Fruit fly (Drosophila melanogaster) whole organism, prepupa: Measurements from ENCODE around the gene Pvr.
A peak's percentile ranks its signal among the peaks of the same experiment; 100 is the strongest.

Experiments used
- Blimp-1 ChIP-seq: fragments of 200-800 bp; sonication (Bioruptor generic); optimal IDR thresholded peaks from 3 replicates; lab custom pipeline; 2017; ENCODE audit warnings: missing biosample characterization, missing genetic modification characterization, mild to moderate bottlenecking, moderate library complexity, missing genetic modification reagents
- CG10631 ChIP-seq: fragments of 200-800 bp; sonication (Bioruptor generic); optimal IDR thresholded peaks from 2 replicates; lab custom pipeline; 2016; ENCODE audit warnings: missing biosample characterization, missing genetic modification characterization
- CG10669 ChIP-seq: fragments of 200-800 bp; sonication (Bioruptor generic); optimal IDR thresholded peaks from 3 replicates; lab custom pipeline; 2018; ENCODE audit warnings: missing biosample characterization, mild to moderate bottlenecking, missing genetic modification characterization, moderate library complexity
- CG11294 ChIP-seq: fragments of 200-800 bp; sonication (Bioruptor generic); IDR thresholded peaks from 2 replicates; pipeline ENCODE4 v1.3.6; 2022; ENCODE audit warnings: missing biosample characterization, missing genetic modification characterization
- CG11762 ChIP-seq: fragments of 200-800 bp; sonication (Bioruptor generic); optimal IDR thresholded peaks from 3 replicates; lab custom pipeline; 2016; ENCODE audit warnings: missing biosample characterization, missing genetic modification characterization; ENCODE audit not compliant: insufficient read depth
- CG11902 ChIP-seq: fragments of 200-800 bp; sonication (Bioruptor generic); optimal IDR thresholded peaks from 3 replicates; lab custom pipeline; 2016; ENCODE audit warnings: missing biosample characterization, missing genetic modification characterization
- CG1621 ChIP-seq: fragments of 200-800 bp; sonication (Bioruptor generic); optimal IDR thresholded peaks from 3 replicates; lab custom pipeline; 2018; ENCODE audit warnings: missing biosample characterization, mild to moderate bottlenecking, missing genetic modification characterization
- CG16779 ChIP-seq: fragments of 200-800 bp; sonication (Bioruptor generic); optimal IDR thresholded peaks from 3 replicates; lab custom pipeline; 2017; ENCODE audit warnings: missing biosample characterization, mild to moderate bottlenecking, missing genetic modification characterization
- CG31627 ChIP-seq: fragments of 200-800 bp; sonication (Bioruptor generic); optimal IDR thresholded peaks from 3 replicates; lab custom pipeline; 2016; ENCODE audit warnings: missing biosample characterization, missing genetic modification characterization
- CG3919 ChIP-seq: fragments of 200-800 bp; sonication (Bioruptor generic); optimal IDR thresholded peaks from 3 replicates; lab custom pipeline; 2016; ENCODE audit warnings: missing biosample characterization, missing genetic modification characterization
- CG4318 ChIP-seq: fragments of 200-800 bp; sonication (Bioruptor generic); optimal IDR thresholded peaks from 3 replicates; lab custom pipeline; 2017; ENCODE audit warnings: missing biosample characterization, mild to moderate bottlenecking, missing genetic modification characterization
- CG6163 ChIP-seq: fragments of 200-800 bp; sonication (Bioruptor generic); IDR thresholded peaks from 3 replicates; pipeline ENCODE4 v1.3.6; 2022; ENCODE audit warnings: missing biosample characterization, missing genetic modification characterization
- CG6276 ChIP-seq: fragments of 200-800 bp; sonication (Bioruptor generic); optimal IDR thresholded peaks from 2 replicates; lab custom pipeline; 2017; ENCODE audit warnings: missing biosample characterization, mild to moderate bottlenecking, missing genetic modification characterization
- CG6792 ChIP-seq: fragments of 200-800 bp; sonication (Bioruptor generic); optimal IDR thresholded peaks from 3 replicates; lab custom pipeline; 2016; ENCODE audit warnings: missing biosample characterization, missing genetic modification characterization
- CG6808 ChIP-seq: fragments of 200-800 bp; sonication (Bioruptor generic); optimal IDR thresholded peaks from 3 replicates; lab custom pipeline; 2017; ENCODE audit warnings: missing biosample characterization, missing genetic modification characterization, mild to moderate bottlenecking, moderate library complexity, missing genetic modification reagents
- CG6854 ChIP-seq: fragments of 200-800 bp; sonication (Bioruptor generic); optimal IDR thresholded peaks from 2 replicates; lab custom pipeline; 2017; ENCODE audit warnings: missing biosample characterization, mild to moderate bottlenecking, missing genetic modification characterization
- CG7368 ChIP-seq: fragments of 200-800 bp; sonication (Bioruptor generic); optimal IDR thresholded peaks from 3 replicates; lab custom pipeline; 2016; ENCODE audit warnings: missing biosample characterization, missing genetic modification characterization
- CG8119 ChIP-seq: fragments of 200-800 bp; sonication (Bioruptor generic); IDR thresholded peaks from 3 replicates; pipeline ENCODE4 v1.3.6; 2022; ENCODE audit warnings: missing biosample characterization, missing genetic modification characterization
- Eip75B ChIP-seq: fragments of 200-800 bp; sonication (Bioruptor generic); optimal IDR thresholded peaks from 3 replicates; lab custom pipeline; 2016; ENCODE audit warnings: missing biosample characterization, missing genetic modification characterization
- Eip78C ChIP-seq: fragments of 200-800 bp; sonication (Bioruptor generic); peaks from one replicate; lab custom pipeline; 2016; ENCODE audit warnings: missing biosample characterization, missing genetic modification characterization
- Eip93F ChIP-seq: fragments of 200-800 bp; sonication (Bioruptor generic); optimal IDR thresholded peaks from 2 replicates; lab custom pipeline; 2016; ENCODE audit warnings: missing biosample characterization, mild to moderate bottlenecking, missing genetic modification characterization
- Ets21C ChIP-seq: fragments of 200-800 bp; sonication (Bioruptor generic); optimal IDR thresholded peaks from 3 replicates; lab custom pipeline; 2016; ENCODE audit warnings: missing biosample characterization, missing genetic modification characterization
- Hr38 ChIP-seq: sonication (Bioruptor generic); optimal IDR thresholded peaks from 2 replicates; lab custom pipeline; 2016; ENCODE audit warnings: missing biosample characterization, missing genetic modification characterization
- Hr4 ChIP-seq: fragments of 200-800 bp; sonication (Bioruptor generic); optimal IDR thresholded peaks from 3 replicates; lab custom pipeline; 2016; ENCODE audit warnings: missing biosample characterization, missing genetic modification characterization
- Met ChIP-seq: fragments of 200-800 bp; sonication (Bioruptor generic); optimal IDR thresholded peaks from 3 replicates; lab custom pipeline; 2016; ENCODE audit warnings: missing biosample characterization, missing genetic modification characterization
- OdsH ChIP-seq: fragments of 200-800 bp; sonication (Bioruptor generic); optimal IDR thresholded peaks from 3 replicates; lab custom pipeline; 2016; ENCODE audit warnings: missing biosample characterization, missing genetic modification characterization
- Smox ChIP-seq: fragments of 200-800 bp; sonication (Bioruptor generic); optimal IDR thresholded peaks from 3 replicates; lab custom pipeline; 2016; ENCODE audit warnings: missing biosample characterization, missing genetic modification characterization
- Sox14 ChIP-seq: fragments of 200-800 bp; sonication (Bioruptor generic); optimal IDR thresholded peaks from 3 replicates; lab custom pipeline; 2016; ENCODE audit warnings: missing biosample characterization, missing genetic modification characterization
- Sox15 ChIP-seq: fragments of 200-800 bp; sonication (Bioruptor generic); optimal IDR thresholded peaks from 3 replicates; lab custom pipeline; 2016; ENCODE audit warnings: missing biosample characterization, missing genetic modification characterization
- achi ChIP-seq: fragments of 200-800 bp; sonication (Bioruptor generic); optimal IDR thresholded peaks from 3 replicates; lab custom pipeline; 2016; ENCODE audit warnings: missing biosample characterization, missing genetic modification characterization
- acj6 ChIP-seq: fragments of 200-800 bp; sonication (Bioruptor generic); optimal IDR thresholded peaks from 3 replicates; lab custom pipeline; 2016; ENCODE audit warnings: missing biosample characterization, missing genetic modification characterization
- cyc ChIP-seq: fragments of 200-800 bp; sonication (Bioruptor generic); optimal IDR thresholded peaks from 3 replicates; lab custom pipeline; 2016; ENCODE audit warnings: missing biosample characterization, missing genetic modification characterization
- dac ChIP-seq: fragments of 200-800 bp; sonication (Bioruptor generic); optimal IDR thresholded peaks from 2 replicates; lab custom pipeline; 2017; ENCODE audit warnings: missing biosample characterization, mild to moderate bottlenecking, missing genetic modification characterization
- dsx ChIP-seq: fragments of 200-800 bp; optimal IDR thresholded peaks from 3 replicates; lab custom pipeline; 2019; ENCODE audit warnings: missing biosample characterization, mild to moderate bottlenecking, missing genetic modification characterization, moderate library complexity; ENCODE audit not compliant: poor library complexity, severe bottlenecking
- esn ChIP-seq: fragments of 200-800 bp; sonication (Bioruptor generic); optimal IDR thresholded peaks from 2 replicates; lab custom pipeline; 2016; ENCODE audit warnings: missing biosample characterization, mild to moderate bottlenecking, missing genetic modification characterization, moderate library complexity
- fd59A ChIP-seq: fragments of 200-800 bp; sonication (Bioruptor generic); optimal IDR thresholded peaks from 2 replicates; lab custom pipeline; 2017; ENCODE audit warnings: missing biosample characterization, mild to moderate bottlenecking, missing genetic modification characterization, missing genetic modification reagents
- fd85E ChIP-seq: fragments of 200-800 bp; sonication (Bioruptor generic); optimal IDR thresholded peaks from 3 replicates; lab custom pipeline; 2016; ENCODE audit warnings: missing biosample characterization, missing genetic modification characterization
- fkh ChIP-seq: fragments of 200-800 bp; sonication (Bioruptor generic); optimal IDR thresholded peaks from 3 replicates; lab custom pipeline; 2017; ENCODE audit warnings: missing biosample characterization, mild to moderate bottlenecking, missing genetic modification characterization, moderate library complexity
- lz ChIP-seq: fragments of 200-800 bp; sonication (Bioruptor generic); optimal IDR thresholded peaks from 3 replicates; lab custom pipeline; 2016; ENCODE audit warnings: missing biosample characterization, missing genetic modification characterization
- net ChIP-seq: fragments of 200-800 bp; sonication (Bioruptor generic); optimal IDR thresholded peaks from 3 replicates; lab custom pipeline; 2016; ENCODE audit warnings: missing biosample characterization, missing genetic modification characterization
- salr ChIP-seq, 2 experiments: fragments of 200-800 bp; sonication (Bioruptor generic); optimal IDR thresholded peaks; 3 replicates each; lab custom pipeline; 2016 to 2018; ENCODE audit warnings: missing biosample characterization in 2 of 2, missing genetic modification characterization in 2 of 2, mild to moderate bottlenecking in 1 of 2
- topi ChIP-seq: fragments of 200-800 bp; sonication (Bioruptor generic); optimal IDR thresholded peaks from 3 replicates; lab custom pipeline; 2016; ENCODE audit warnings: missing biosample characterization, missing genetic modification characterization

Pvr gene

dm6 chr2L:8239712-8240245, at the start of gene Pvr:
Gene Pvr, minus strand, starts transcription at chr2L:8239878.
- TF ChIP-seq CG6808 (GFP tag; lab: Kevin White, UChicago) (peak; percentile 99), achi (GFP tag; lab: Kevin White, UChicago) (peak; percentile 14), Eip75B (GFP tag; lab: Kevin White, UChicago) (no peak), Hr4 (GFP tag; lab: Kevin White, UChicago) (peak; percentile 8), topi (GFP tag; lab: Kevin White, UChicago) (peak; percentile 20), Hr38 (no peak), CG31627 (GFP tag; lab: Kevin White, UChicago) (no peak), Sox15 (GFP tag; lab: Kevin White, UChicago) (no peak), Eip78C (GFP tag; lab: Kevin White, UChicago) (peak; percentile 67)

dm6 chr2L:8288087-8288486, 48.4 kb upstream of the Pvr start:
- TF ChIP-seq OdsH (no peak), Eip78C (GFP tag; lab: Kevin White, UChicago) (peak; percentile 42), CG11294 (GFP tag; lab: Robert Waterston, UW) (no peak)

- TF ChIP-seq salr (GFP tag; optimal IDR thresholded peaks at IDR 0.05; lab: Kevin White, UChicago) (no peak), dsx (GFP tag; lab: Kevin White, UChicago) (no peak), cyc (GFP tag; lab: Kevin White, UChicago) (no peak), Sox15 (GFP tag; lab: Kevin White, UChicago) (no peak), net (GFP tag; lab: Kevin White, UChicago) (peak; percentile 12), Met (GFP tag; lab: Kevin White, UChicago) (no peak), Eip75B (GFP tag; lab: Kevin White, UChicago) (no peak)
These were observed 46.9 kb upstream of the Pvr start for dm6 chr2L:8286595-8286994.

dm6 chr2L:8284913-8285619, 45.4 kb upstream of the Pvr start:
- TF ChIP-seq CG1621 (no peak), CG6808 (GFP tag; lab: Kevin White, UChicago) (no peak), CG11902 (GFP tag; lab: Kevin White, UChicago) (no peak), dac (no peak), CG6854 (GFP tag; lab: Kevin White, UChicago) (no peak), CG10669 (GFP tag; lab: Kevin White, UChicago) (no peak), salr (GFP tag; optimal IDR thresholded peaks at IDR 0.05; lab: Kevin White, UChicago) (no peak), CG6163 (GFP tag; lab: Robert Waterston, UW) (peak; percentile 52; the same call in 1 of the 3 replicates), Hr38 (no peak), lz (GFP tag; lab: Kevin White, UChicago) (no peak), CG6792 (GFP tag; lab: Kevin White, UChicago) (peak; percentile 6), acj6 (GFP tag; lab: Kevin White, UChicago) (peak; percentile 13), esn (GFP tag; lab: Kevin White, UChicago) (peak; percentile 5), achi (GFP tag; lab: Kevin White, UChicago) (peak; percentile 32), CG7368 (GFP tag; lab: Kevin White, UChicago) (no peak), CG10631 (GFP tag; lab: Kevin White, UChicago) (no peak), Sox14 (GFP tag; lab: Kevin White, UChicago) (no peak), Eip93F (no peak), fkh (GFP tag; lab: Kevin White, UChicago) (peak; percentile 29), CG11762 (GFP tag; lab: Kevin White, UChicago) (no peak), Met (GFP tag; lab: Kevin White, UChicago) (peak; percentile 26), Ets21C (GFP tag; lab: Kevin White, UChicago) (no peak), Sox15 (GFP tag; lab: Kevin White, UChicago) (no peak), CG16779 (no peak), CG8119 (GFP tag; lab: Robert Waterston, UW) (peak; percentile 32; the same call in 1 of the 3 replicates), CG6276 (peak; percentile 31), Smox (no peak), Eip78C (GFP tag; lab: Kevin White, UChicago) (peak; percentile 77), fd85E (GFP tag; lab: Kevin White, UChicago) (no peak), Blimp-1 (GFP tag; lab: Kevin White, UChicago) (no peak), fd59A (GFP tag; lab: Kevin White, UChicago) (no peak), OdsH (no peak), CG4318 (GFP tag; lab: Kevin White, UChicago) (no peak), CG3919 (no peak), net (GFP tag; lab: Kevin White, UChicago) (peak; percentile 11), CG11294 (GFP tag; lab: Robert Waterston, UW) (no peak), cyc (GFP tag; lab: Kevin White, UChicago) (no peak)
